Worm (Caenorhabditis elegans) whole organism, L3 larva: Measurements from ENCODE around the gene F57B9.1.

ENCODE experiments used
- R02D3.7 ChIP-seq: fragments of 150-350 bp; optimal IDR thresholded peaks from 2 replicates; lab custom pipeline; 2014; ENCODE audit warnings: missing biosample characterization, missing genetic modification characterization
- aly-2 ChIP-seq: fragments of 150-350 bp; optimal IDR thresholded peaks from 2 replicates; lab custom pipeline; 2014; ENCODE audit warnings: missing biosample characterization, missing genetic modification characterization
- ama-1 ChIP-seq: fragments of 150-350 bp; optimal IDR thresholded peaks from 2 replicates; lab custom pipeline; 2018
- ceh-16 ChIP-seq: sonication (generic microtip); optimal IDR thresholded peaks from 2 replicates; lab custom pipeline; 2017; ENCODE audit warnings: missing biosample characterization, missing genetic modification characterization
- ceh-28 ChIP-seq: fragments of 150-350 bp; optimal IDR thresholded peaks from 2 replicates; lab custom pipeline; 2014; ENCODE audit warnings: missing biosample characterization, missing genetic modification reagents, missing genetic modification characterization
- ceh-82 ChIP-seq: fragments of 150-350 bp; optimal IDR thresholded peaks from 2 replicates; lab custom pipeline; 2014; ENCODE audit warnings: missing biosample characterization, missing genetic modification characterization
- daf-12 ChIP-seq: fragments of 150-350 bp; optimal IDR thresholded peaks from 2 replicates; lab custom pipeline; 2014; ENCODE audit warnings: missing biosample characterization, missing genetic modification reagents, missing genetic modification characterization
- egl-5 ChIP-seq: fragments of 150-350 bp; optimal IDR thresholded peaks from 2 replicates; lab custom pipeline; 2017; ENCODE audit warnings: missing biosample characterization, missing genetic modification reagents, missing genetic modification characterization, inconsistent platforms
- elt-1 ChIP-seq: fragments of 150-350 bp; optimal IDR thresholded peaks from 2 replicates; lab custom pipeline; 2014; ENCODE audit warnings: missing biosample characterization, missing genetic modification characterization
- elt-2 ChIP-seq: sonication (generic microtip); optimal IDR thresholded peaks from 2 replicates; lab custom pipeline; 2016; ENCODE audit warnings: missing genetic modification reagents, mild to moderate bottlenecking, missing genetic modification characterization, missing compliant biosample characterization
- elt-3 ChIP-seq, 3 experiments: fragments of 150-350 bp in 1 of 3; sonication (generic microtip) in 2 of 3; optimal IDR thresholded peaks; 2 replicates in 2 of 3; 4 replicates in 1 of 3; lab custom pipeline; 2014 to 2017; ENCODE audit warnings: missing biosample characterization in 3 of 3, missing genetic modification characterization in 3 of 3
- eor-1 ChIP-seq, 2 experiments: fragments of 150-350 bp; optimal IDR thresholded peaks; 2 replicates each; lab custom pipeline; 2014 to 2018; ENCODE audit warnings: missing biosample characterization in 2 of 2, missing genetic modification characterization in 2 of 2
- fkh-10 ChIP-seq: sonication (generic microtip); optimal IDR thresholded peaks from 2 replicates; lab custom pipeline; 2017; ENCODE audit warnings: missing biosample characterization, missing genetic modification reagents, missing genetic modification characterization
- fkh-2 ChIP-seq: fragments of 150-350 bp; optimal IDR thresholded peaks from 2 replicates; lab custom pipeline; 2014; ENCODE audit warnings: missing biosample characterization, missing genetic modification reagents, missing genetic modification characterization
- fos-1 ChIP-seq: fragments of 150-350 bp; optimal IDR thresholded peaks from 2 replicates; lab custom pipeline; 2014; ENCODE audit warnings: missing biosample characterization, missing genetic modification characterization
- hmg-11 ChIP-seq: sonication (generic microtip); optimal IDR thresholded peaks from 2 replicates; lab custom pipeline; 2016; ENCODE audit warnings: missing genetic modification characterization, missing compliant biosample characterization
- jun-1 ChIP-seq: fragments of 150-350 bp; optimal IDR thresholded peaks from 2 replicates; lab custom pipeline; 2014; ENCODE audit warnings: missing biosample characterization, missing genetic modification reagents, missing genetic modification characterization
- lin-15B ChIP-seq: fragments of 150-350 bp; optimal IDR thresholded peaks from 2 replicates; lab custom pipeline; 2014; ENCODE audit warnings: missing biosample characterization, missing genetic modification characterization
- lin-39 ChIP-seq: fragments of 150-350 bp; optimal IDR thresholded peaks from 2 replicates; lab custom pipeline; 2018; ENCODE audit warnings: missing biosample characterization, missing genetic modification reagents, missing genetic modification characterization
- mdl-1 ChIP-seq: fragments of 150-350 bp; optimal IDR thresholded peaks from 2 replicates; lab custom pipeline; 2014; ENCODE audit warnings: missing biosample characterization, missing genetic modification characterization
- mml-1 ChIP-seq: fragments of 150-350 bp; sonication (generic microtip); optimal IDR thresholded peaks from 3 replicates; lab custom pipeline; 2014; ENCODE audit warnings: missing biosample characterization, missing genetic modification characterization
- nfya-1 ChIP-seq: sonication (generic microtip); optimal IDR thresholded peaks from 2 replicates; lab custom pipeline; 2017; ENCODE audit warnings: missing genetic modification characterization, mild to moderate bottlenecking, missing compliant biosample characterization, antibody characterized with exemption, moderate library complexity; ENCODE audit not compliant: insufficient read depth
- nhr-11 ChIP-seq: fragments of 150-350 bp; optimal IDR thresholded peaks from 2 replicates; lab custom pipeline; 2014; ENCODE audit warnings: missing biosample characterization, missing genetic modification characterization
- nhr-237 ChIP-seq: fragments of 150-350 bp; optimal IDR thresholded peaks from 2 replicates; lab custom pipeline; 2014; ENCODE audit warnings: missing biosample characterization, missing genetic modification characterization
- nhr-25 ChIP-seq: sonication (generic microtip); optimal IDR thresholded peaks from 2 replicates; lab custom pipeline; 2017; ENCODE audit warnings: missing biosample characterization, missing genetic modification characterization
- nhr-43 ChIP-seq: sonication (generic microtip); optimal IDR thresholded peaks from 2 replicates; lab custom pipeline; 2016; ENCODE audit warnings: mild to moderate bottlenecking, missing genetic modification characterization, missing compliant biosample characterization; ENCODE audit not compliant: poor library complexity, severe bottlenecking
- pha-4 ChIP-seq: fragments of 150-350 bp; optimal IDR thresholded peaks from 2 replicates; lab custom pipeline; 2014; ENCODE audit warnings: missing biosample characterization, missing genetic modification reagents, missing genetic modification characterization
- pqm-1 ChIP-seq: fragments of 150-350 bp; optimal IDR thresholded peaks from 2 replicates; lab custom pipeline; 2017; ENCODE audit warnings: missing biosample characterization, missing genetic modification characterization, inconsistent platforms
- sea-2 ChIP-seq: fragments of 150-350 bp; sonication (generic microtip); optimal IDR thresholded peaks from 4 replicates; lab custom pipeline; 2014; ENCODE audit warnings: missing biosample characterization, missing genetic modification reagents, missing genetic modification characterization
- skn-1 ChIP-seq: fragments of 150-350 bp; optimal IDR thresholded peaks from 2 replicates; lab custom pipeline; 2014; ENCODE audit warnings: missing biosample characterization, missing genetic modification characterization
- unc-39 ChIP-seq: sonication (generic microtip); optimal IDR thresholded peaks from 4 replicates; lab custom pipeline; 2017; ENCODE audit warnings: missing biosample characterization, missing genetic modification characterization
- unc-62 ChIP-seq: fragments of 150-350 bp; sonication (generic microtip); optimal IDR thresholded peaks from 4 replicates; lab custom pipeline; 2014; ENCODE audit warnings: missing biosample characterization, missing genetic modification reagents, missing genetic modification characterization
- ztf-11 ChIP-seq: fragments of 150-350 bp; optimal IDR thresholded peaks from 2 replicates; lab custom pipeline; 2014; ENCODE audit warnings: missing biosample characterization, missing genetic modification characterization
- ztf-4 ChIP-seq: fragments of 150-350 bp; optimal IDR thresholded peaks from 2 replicates; lab custom pipeline; 2014; ENCODE audit warnings: missing biosample characterization, missing genetic modification characterization

F57B9.1 gene

DNA sequence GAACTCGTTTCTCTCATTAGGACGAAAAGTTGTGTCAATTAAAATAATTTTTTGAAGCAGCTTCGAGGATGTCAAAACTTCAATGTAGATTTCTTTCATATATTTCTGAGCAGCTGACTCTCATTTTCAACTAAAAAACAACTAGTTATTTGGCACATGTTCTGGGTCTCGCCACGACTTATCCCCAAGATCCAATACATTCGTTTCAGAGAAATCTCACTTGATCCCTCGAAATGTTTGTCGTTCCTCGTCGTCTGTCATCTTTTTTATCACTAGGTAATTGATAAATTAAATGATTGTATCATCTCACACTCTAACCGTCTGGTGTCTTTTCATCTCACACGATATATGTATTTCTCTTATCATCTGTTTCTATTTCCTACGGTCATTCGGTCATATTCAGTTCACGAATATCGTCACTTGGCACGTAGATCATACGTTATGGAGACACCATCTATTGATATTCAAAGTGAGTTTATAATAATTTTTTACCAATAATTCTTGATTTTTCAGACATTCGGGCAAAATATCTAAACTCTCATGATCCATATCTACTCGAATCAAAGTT lies at the start of gene F57B9.1, which contains the start of gene rpn-6.1:
F57B9.1 (plus strand) TSS at position 154 of the 568 bp plus-strand sequence.
rpn-6.1 (minus strand) TSS at position 65 of the 568 bp plus-strand sequence.
- no peak for TF ChIP-seq pha-4
- TF ChIP-seq nhr-237 = no peak
- peak; percentile 21 for TF ChIP-seq nfya-1 (tag; lab: Kevin White, UChicago)
- TF ChIP-seq daf-12 (tag; lab: Kevin White, UChicago) = no peak
- no peak for TF ChIP-seq eor-1 (tag; optimal IDR thresholded peaks at IDR 0.05; lab: Kevin White, UChicago)
- no peak for TF ChIP-seq skn-1 (tag; lab: Kevin White, UChicago)
- TF ChIP-seq elt-1 = no peak
- TF ChIP-seq unc-62 (GFP tag; lab: Kevin White, UChicago) = no peak
- TF ChIP-seq aly-2 (tag; lab: Kevin White, UChicago) = no peak
- TF ChIP-seq egl-5 (tag; lab: Kevin White, UChicago) = peak; percentile 55
- no peak for TF ChIP-seq ceh-28 (tag; lab: Kevin White, UChicago)
- no peak for TF ChIP-seq jun-1
- peak; percentile 59 for TF ChIP-seq elt-2
- no peak for TF ChIP-seq sea-2 (GFP tag; lab: Kevin White, UChicago)
- TF ChIP-seq ama-1 = no peak
- no peak for TF ChIP-seq nhr-11 (tag; lab: Kevin White, UChicago)
- no peak for TF ChIP-seq fkh-2 (tag; lab: Kevin White, UChicago)
- TF ChIP-seq pqm-1 (tag; lab: Kevin White, UChicago) = peak; percentile 13
- no peak for TF ChIP-seq mml-1 (tag; lab: Kevin White, UChicago)
- no peak for TF ChIP-seq fkh-10 (GFP tag; lab: Kevin White, UChicago)
- no peak for TF ChIP-seq hmg-11 (tag; lab: Kevin White, UChicago)
- TF ChIP-seq, all 47 proteins: peak for 4

DNA sequence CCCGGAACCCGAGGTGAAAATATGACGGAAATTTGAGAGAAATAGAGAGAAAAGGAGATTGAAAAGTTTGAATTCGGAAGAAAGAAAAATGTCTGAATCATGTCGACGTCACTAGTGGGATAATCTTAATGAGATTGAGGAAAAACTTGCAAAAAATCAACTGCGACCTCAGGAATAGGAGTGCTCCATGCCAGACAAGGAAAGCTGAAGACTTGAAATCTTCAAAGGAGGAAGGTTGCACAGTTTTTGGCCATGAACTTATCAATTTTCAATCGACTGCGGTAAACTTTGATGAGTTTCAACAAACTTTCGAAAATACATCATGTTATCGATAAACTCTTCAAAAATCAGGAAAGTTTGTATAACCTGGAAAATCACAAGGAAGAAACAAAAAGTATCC lies 49.5 kb upstream of the F57B9.1 start, which contains the start of gene pdf-1:
pdf-1 (minus strand) TSS at position 101 of the 400 bp plus-strand sequence.
- TF ChIP-seq hmg-11 (tag; lab: Kevin White, UChicago) (no peak), elt-3 (tag; optimal IDR thresholded peaks at IDR 0.05; lab: Kevin White, UChicago) (no peak), lin-15B (no peak), nhr-25 (tag; lab: Kevin White, UChicago) (no peak), ztf-11 (no peak), ceh-16 (tag; lab: Kevin White, UChicago) (no peak)

DNA sequence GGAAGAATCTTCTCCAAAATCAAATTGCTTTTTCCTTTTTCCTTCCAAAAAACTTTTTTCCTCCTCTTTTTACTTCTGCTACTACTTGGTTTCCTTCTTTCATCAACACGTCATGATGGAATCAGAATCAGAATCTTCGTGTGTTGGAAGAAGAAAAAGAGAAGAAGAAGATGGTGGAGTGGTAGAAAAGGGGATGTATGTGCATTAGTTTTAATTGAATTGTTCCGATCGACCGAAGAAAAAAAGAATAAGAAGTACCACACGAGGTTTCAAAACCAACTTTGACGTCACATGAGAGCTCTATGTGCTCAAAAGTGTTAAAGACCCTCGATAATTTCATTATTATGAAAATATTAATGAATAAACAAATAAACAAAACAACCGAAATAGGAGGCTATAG lies 47.0 kb upstream of the F57B9.1 start:
- TF ChIP-seq fos-1 (no peak), fkh-10 (GFP tag; lab: Kevin White, UChicago) (peak; percentile 31)
- TF ChIP-seq, all 47 proteins: peak for 1

DNA sequence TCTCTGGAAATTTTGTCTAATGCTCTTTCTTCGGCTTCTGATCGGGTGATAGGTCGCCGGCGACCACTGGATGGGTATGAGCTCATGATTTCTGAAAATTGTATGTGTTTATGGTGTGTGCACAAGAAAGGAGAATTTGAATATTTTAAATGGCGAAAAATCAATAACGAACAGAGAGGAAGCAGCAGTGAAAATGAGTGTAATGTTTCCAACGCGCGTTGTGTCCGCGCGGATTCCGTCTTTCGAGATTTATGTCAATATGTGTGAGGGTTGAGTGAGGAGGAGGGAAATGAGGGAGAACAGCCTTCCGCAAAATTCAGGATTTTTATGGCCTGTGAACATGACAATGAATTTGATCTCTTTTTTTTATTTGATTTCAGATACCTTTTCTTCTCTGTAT lies 33.2 kb upstream of the F57B9.1 start, which contains the start of gene flap-1:
flap-1 (minus strand) TSS at position 101 of the 400 bp plus-strand sequence.
- no peak for TF ChIP-seq lin-39 (tag; lab: Kevin White, UChicago)
- no peak for TF ChIP-seq egl-5 (tag; lab: Kevin White, UChicago)
- TF ChIP-seq ztf-4 = no peak
- TF ChIP-seq mml-1 (tag; lab: Kevin White, UChicago) = no peak
- TF ChIP-seq elt-3 (tag; optimal IDR thresholded peaks at IDR 0.05; lab: Kevin White, UChicago) = no peak
- no peak for TF ChIP-seq ztf-11
- no peak for TF ChIP-seq nhr-43
- TF ChIP-seq ama-1 = no peak
- TF ChIP-seq ceh-82 (tag; lab: Kevin White, UChicago) = no peak
- TF ChIP-seq mdl-1 (tag; lab: Kevin White, UChicago) = no peak
- no peak for TF ChIP-seq elt-1
- TF ChIP-seq unc-39 (tag; lab: Kevin White, UChicago) = no peak
- TF ChIP-seq fkh-2 (tag; lab: Kevin White, UChicago) = no peak
- TF ChIP-seq R02D3.7 = no peak
- TF ChIP-seq fos-1 = no peak
- TF ChIP-seq pha-4 = no peak
- no peak for TF ChIP-seq pqm-1 (tag; lab: Kevin White, UChicago)
- no peak for TF ChIP-seq unc-62 (GFP tag; lab: Kevin White, UChicago)
